In genomic region chr3R:8670529-8671491, dm6 we compare ENCODE assay signal across 1 fruit fly cellular context.
A peak's percentile ranks its signal among the peaks of the same experiment; 100 is the strongest.
TF ChIP-seq lines count a peak whose summit lies in the region.

Gene p, minus strand, starts transcription at chr3R:8670684.

TF ChIP-seq in whole organism, embryonic, 481 proteins besides CTCF, POLR2A, EP300 and RAD21 (continued from another document and continues in another):
- TF ChIP-seq jumu (GFP tag; optimal IDR thresholded peaks at IDR 0.05; lab: Kevin White, UChicago) (no peak), Dll (GFP tag; IDR thresholded peaks at IDR 0.05; lab: Robert Waterston, UW; ENCODE audit: partially characterized antibody) (0 out of 4 replicates have a peak, but pooled peaks have one; percentile 18), CG6689 (GFP tag; IDR thresholded peaks at IDR 0.05; lab: Robert Waterston, UW) (peak; percentile 42; the same call in 1 of the 2 replicates), HmgZ (tag; optimal IDR thresholded peaks at IDR 0.05; lab: Kevin White, UChicago) (peak; percentile 37), CG12942 (GFP tag; optimal IDR thresholded peaks at IDR 0.05; lab: Kevin White, UChicago) (peak; percentile 23), ERR (GFP tag; optimal IDR thresholded peaks at IDR 0.05; lab: Kevin White, UChicago) (no peak), CG17802 (tag; optimal IDR thresholded peaks at IDR 0.05; lab: Kevin White, UChicago) (no peak), ewg (GFP tag; optimal IDR thresholded peaks at IDR 0.05; lab: Kevin White, UChicago) (no peak), bigmax (GFP tag; optimal IDR thresholded peaks at IDR 0.05; lab: Kevin White, UChicago) (no peak), gro (GFP tag; optimal IDR thresholded peaks at IDR 0.05; lab: Kevin White, UChicago) (no peak), HHEX (GFP tag; optimal IDR thresholded peaks at IDR 0.05; lab: Kevin White, UChicago) (peak; percentile 54), Ada2b (GFP tag; IDR thresholded peaks at IDR 0.05; lab: Robert Waterston, UW) (no peak), en (GFP tag; optimal IDR thresholded peaks at IDR 0.05; lab: Kevin White, UChicago) (no peak), psq (GFP tag; optimal IDR thresholded peaks at IDR 0.05; lab: Kevin White, UChicago) (no peak), CG12219 (GFP tag; optimal IDR thresholded peaks at IDR 0.05; lab: Kevin White, UChicago) (peak; percentile 3), CG11696 (GFP tag; IDR thresholded peaks at IDR 0.05; lab: Robert Waterston, UW) (no peak), sna (GFP tag; IDR thresholded peaks at IDR 0.05; lab: Robert Waterston, UW; ENCODE audit: partially characterized antibody) (no peak), ash1 (GFP tag; optimal IDR thresholded peaks at IDR 0.05; lab: Kevin White, UChicago) (no peak), dm (GFP tag; optimal IDR thresholded peaks at IDR 0.05; lab: Kevin White, UChicago) (no peak), prd (optimal IDR thresholded peaks at IDR 0.05; lab: Kevin White, UChicago) (no peak), prd (GFP tag; IDR thresholded peaks at IDR 0.05; lab: Robert Waterston, UW) (peak; percentile 37; the same call in 1 of the 3 replicates), BtbVII (GFP tag; optimal IDR thresholded peaks at IDR 0.05; lab: Kevin White, UChicago) (peak; percentile 61), Hr51 (GFP tag; optimal IDR thresholded peaks at IDR 0.05; lab: Kevin White, UChicago) (peak in 1 of 2 experiments; percentile 43), mam (GFP tag; optimal IDR thresholded peaks at IDR 0.05; lab: Kevin White, UChicago) (peak; percentile 59), CG11093 (GFP tag; IDR thresholded peaks at IDR 0.05; lab: Robert Waterston, UW) (no peak), gsb-n (tag; optimal IDR thresholded peaks at IDR 0.05; lab: Kevin White, UChicago) (no peak), Mes4 (GFP tag; optimal IDR thresholded peaks at IDR 0.05; lab: Kevin White, UChicago) (no peak), CG3407 (GFP tag; optimal IDR thresholded peaks at IDR 0.05; lab: Kevin White, UChicago) (peak; percentile 7), her (GFP tag; optimal IDR thresholded peaks at IDR 0.05; lab: Kevin White, UChicago) (peak; percentile 4), CG7357 (GFP tag; IDR thresholded peaks at IDR 0.05; lab: Robert Waterston, UW) (no peak), CG9727 (GFP tag; optimal IDR thresholded peaks at IDR 0.05; lab: Kevin White, UChicago) (peak; percentile 37), CG7556 (GFP tag; optimal IDR thresholded peaks at IDR 0.05; lab: Kevin White, UChicago) (peak; percentile 61), CG10543 (GFP tag; optimal IDR thresholded peaks at IDR 0.05; lab: Kevin White, UChicago) (peak; percentile 63), Poxn (GFP tag; IDR thresholded peaks at IDR 0.05; lab: Robert Waterston, UW) (no peak), Ets97D (GFP tag; optimal IDR thresholded peaks at IDR 0.05; lab: Kevin White, UChicago) (no peak), sens (GFP tag; lab: Kevin White, UChicago) (peak; percentile 90), C15 (GFP tag; IDR thresholded peaks at IDR 0.05; lab: Robert Waterston, UW) (no peak), twi (tag; optimal IDR thresholded peaks at IDR 0.05; lab: Kevin White, UChicago) (no peak), crol (GFP tag; IDR thresholded peaks at IDR 0.05; lab: Robert Waterston, UW) (no peak), seq (GFP tag; IDR thresholded peaks at IDR 0.05; lab: Robert Waterston, UW) (no peak; the same call in 1 of the 2 replicates), nom (GFP tag; optimal IDR thresholded peaks at IDR 0.05; lab: Kevin White, UChicago) (no peak), ranshi (GFP tag; IDR thresholded peaks at IDR 0.05; lab: Robert Waterston, UW) (no peak), CG11247 (GFP tag; IDR thresholded peaks at IDR 0.05; lab: Robert Waterston, UW) (no peak), Mrtf (GFP tag; IDR thresholded peaks at IDR 0.05; lab: Robert Waterston, UW) (no peak), Lim3 (GFP tag; IDR thresholded peaks at IDR 0.05; lab: Robert Waterston, UW) (no peak), sc (optimal IDR thresholded peaks at IDR 0.05; lab: Kevin White, UChicago) (no peak), sc (GFP tag; optimal IDR thresholded peaks at IDR 0.05; lab: Kevin White, UChicago) (no peak), CG6765 (GFP tag; optimal IDR thresholded peaks at IDR 0.05; lab: Kevin White, UChicago) (peak; percentile 32), al (GFP tag; IDR thresholded peaks at IDR 0.05; lab: Robert Waterston, UW) (no peak), CG11504 (tag; optimal IDR thresholded peaks at IDR 0.05; lab: Kevin White, UChicago) (peak; percentile 49), CG1603 (tag; optimal IDR thresholded peaks at IDR 0.05; lab: Kevin White, UChicago) (peak; percentile 18), GATAe (GFP tag; conservative IDR thresholded peaks at IDR 0.05; lab: Robert Waterston, UW) (peak; percentile 72; the same call in 1 of the 2 replicates), CG6791 (GFP tag; IDR thresholded peaks at IDR 0.05; lab: Robert Waterston, UW; ENCODE audit: partially characterized antibody) (no peak), NK7.1 (GFP tag; optimal IDR thresholded peaks at IDR 0.05; lab: Kevin White, UChicago) (peak; percentile 10), abd-A (tag; optimal IDR thresholded peaks at IDR 0.05; lab: Kevin White, UChicago) (no peak), NFAT (GFP tag; IDR thresholded peaks at IDR 0.05; lab: Robert Waterston, UW) (no peak), wor (GFP tag; IDR thresholded peaks at IDR 0.05; lab: Robert Waterston, UW) (no peak), ab (GFP tag; optimal IDR thresholded peaks at IDR 0.05; lab: Kevin White, UChicago) (no peak), CG17612 (GFP tag; IDR thresholded peaks at IDR 0.05; lab: Robert Waterston, UW) (no peak), dmrt11E (tag; optimal IDR thresholded peaks at IDR 0.05; lab: Kevin White, UChicago) (no peak), lov (optimal IDR thresholded peaks at IDR 0.05; lab: Kevin White, UChicago) (no peak), lov (GFP tag; IDR thresholded peaks at IDR 0.05; lab: Robert Waterston, UW) (no peak), CG17568 (GFP tag; optimal IDR thresholded peaks at IDR 0.05; lab: Kevin White, UChicago) (peak; percentile 54), Dbx (GFP tag; IDR thresholded peaks at IDR 0.05; lab: Robert Waterston, UW) (0 out of 3 replicates have a peak, but pooled peaks have one; percentile 25), CG6254 (GFP tag; optimal IDR thresholded peaks at IDR 0.05; lab: Kevin White, UChicago) (peak; percentile 26), CG15073 (GFP tag; optimal IDR thresholded peaks at IDR 0.05; lab: Kevin White, UChicago) (no peak), CG9797 (GFP tag; optimal IDR thresholded peaks at IDR 0.05; lab: Kevin White, UChicago) (no peak), CG9876 (GFP tag; optimal IDR thresholded peaks at IDR 0.05; lab: Kevin White, UChicago) (peak; percentile 27), CG8765 (GFP tag; IDR thresholded peaks at IDR 0.05; lab: Robert Waterston, UW) (no peak), repo (GFP tag; optimal IDR thresholded peaks at IDR 0.05; lab: Kevin White, UChicago) (peak; percentile 52), CG8478 (optimal IDR thresholded peaks at IDR 0.05; lab: Kevin White, UChicago) (no peak), Fer2 (tag; optimal IDR thresholded peaks at IDR 0.05; lab: Kevin White, UChicago) (peak; percentile 4), Rx (GFP tag; IDR thresholded peaks at IDR 0.05; lab: Robert Waterston, UW) (no peak), pfk (GFP tag; optimal IDR thresholded peaks at IDR 0.05; lab: Kevin White, UChicago) (peak; percentile 30), CG10366 (GFP tag; IDR thresholded peaks at IDR 0.05; lab: Robert Waterston, UW) (no peak), CG14050 (GFP tag; IDR thresholded peaks at IDR 0.05; lab: Robert Waterston, UW) (no peak), ham (GFP tag; IDR thresholded peaks at IDR 0.05; lab: Robert Waterston, UW) (no peak), CG9817 (tag; optimal IDR thresholded peaks at IDR 0.05; lab: Kevin White, UChicago) (no peak), CG10321 (GFP tag; IDR thresholded peaks at IDR 0.05; lab: Robert Waterston, UW) (peak; percentile 63; the same call in 1 of the 2 replicates), Med (GFP tag; lab: Kevin White, UChicago) (peak; percentile 77), tna (GFP tag; IDR thresholded peaks at IDR 0.05; lab: Robert Waterston, UW; ENCODE audit: partially characterized antibody) (no peak), TFAM (GFP tag; optimal IDR thresholded peaks at IDR 0.05; lab: Kevin White, UChicago) (no peak), row (GFP tag; IDR thresholded peaks at IDR 0.05; lab: Robert Waterston, UW) (peak; percentile 47; the same call in 2 of the 3 replicates), gt (GFP tag; IDR thresholded peaks at IDR 0.05; lab: Robert Waterston, UW) (no peak), vnd (GFP tag; IDR thresholded peaks at IDR 0.05; lab: Robert Waterston, UW; ENCODE audit: partially characterized antibody) (no peak), otp (GFP tag; IDR thresholded peaks at IDR 0.05; lab: Robert Waterston, UW) (no peak), CG8388 (GFP tag; optimal IDR thresholded peaks at IDR 0.05; lab: Kevin White, UChicago) (no peak), CG12236 (GFP tag; optimal IDR thresholded peaks at IDR 0.05; lab: Kevin White, UChicago) (peak; percentile 35), lola (GFP tag; optimal IDR thresholded peaks at IDR 0.05; lab: Kevin White, UChicago) (no peak), CG7839 (tag; optimal IDR thresholded peaks at IDR 0.05; lab: Kevin White, UChicago) (peak; percentile 19), dysf (GFP tag; IDR thresholded peaks at IDR 0.05; lab: Robert Waterston, UW) (0 out of 3 replicates have a peak, but pooled peaks have one; percentile 11), CG10267 (tag; optimal IDR thresholded peaks at IDR 0.05; lab: Kevin White, UChicago) (peak; percentile 77), CG7786 (GFP tag; optimal IDR thresholded peaks at IDR 0.05; lab: Kevin White, UChicago) (peak; percentile 25), CG1647 (GFP tag; optimal IDR thresholded peaks at IDR 0.05; lab: Kevin White, UChicago) (peak; percentile 30), nerfin-1 (tag; optimal IDR thresholded peaks at IDR 0.05; lab: Kevin White, UChicago) (peak; percentile 57), Abd-B (GFP tag; optimal IDR thresholded peaks at IDR 0.05; lab: Kevin White, UChicago) (no peak), CG4328 (GFP tag; optimal IDR thresholded peaks at IDR 0.05; lab: Kevin White, UChicago) (no peak), CG4404 (GFP tag; IDR thresholded peaks at IDR 0.05; lab: Robert Waterston, UW) (no peak), D19B (GFP tag; optimal IDR thresholded peaks at IDR 0.05; lab: Kevin White, UChicago) (peak; percentile 18), pzg (GFP tag; optimal IDR thresholded peaks at IDR 0.05; lab: Kevin White, UChicago) (peak; percentile 5), disco-r (GFP tag; optimal IDR thresholded peaks at IDR 0.05; lab: Kevin White, UChicago) (no peak), dati (GFP tag; IDR thresholded peaks at IDR 0.05; lab: Robert Waterston, UW) (no peak), tx (GFP tag; optimal IDR thresholded peaks at IDR 0.05; lab: Kevin White, UChicago) (no peak), nmo (GFP tag; optimal IDR thresholded peaks at IDR 0.05; lab: Kevin White, UChicago) (peak; percentile 13), fd3F (GFP tag; optimal IDR thresholded peaks at IDR 0.05; lab: Kevin White, UChicago) (no peak), CG2129 (GFP tag; IDR thresholded peaks at IDR 0.05; lab: Robert Waterston, UW; ENCODE audit: partially characterized antibody) (no peak), CG5180 (GFP tag; optimal IDR thresholded peaks at IDR 0.05; lab: Kevin White, UChicago) (peak; percentile 56), Elba2 (GFP tag; optimal IDR thresholded peaks at IDR 0.05; lab: Kevin White, UChicago) (no peak), CG11560 (tag; IDR thresholded peaks at IDR 0.05; lab: Robert Waterston, UW) (no peak), Bdp1 (GFP tag; optimal IDR thresholded peaks at IDR 0.05; lab: Kevin White, UChicago) (peak; percentile 44), cato (GFP tag; optimal IDR thresholded peaks at IDR 0.05; lab: Kevin White, UChicago; ENCODE audit: borderline replicate concordance) (no peak), Atf-2 (GFP tag; optimal IDR thresholded peaks at IDR 0.05; lab: Kevin White, UChicago) (no peak), CG2116 (GFP tag; optimal IDR thresholded peaks at IDR 0.05; lab: Kevin White, UChicago) (no peak), Scr (GFP tag; IDR thresholded peaks at IDR 0.05; lab: Robert Waterston, UW; ENCODE audit: partially characterized antibody) (no peak), CG18476 (GFP tag; optimal IDR thresholded peaks at IDR 0.05; lab: Kevin White, UChicago) (peak; percentile 27), klu (GFP tag; IDR thresholded peaks at IDR 0.05; lab: Robert Waterston, UW) (no peak), pan (optimal IDR thresholded peaks at IDR 0.05; lab: Kevin White, UChicago) (no peak), pan (GFP tag; optimal IDR thresholded peaks at IDR 0.05 in 1 of 2, IDR thresholded peaks at IDR 0.05 in 1 of 2) (peak in 1 of 2 experiments; percentile 45), pb (GFP tag; optimal IDR thresholded peaks at IDR 0.05; lab: Kevin White, UChicago) (peak; percentile 13), ro (GFP tag; IDR thresholded peaks at IDR 0.05; lab: Robert Waterston, UW) (no peak), CG13424 (tag; optimal IDR thresholded peaks at IDR 0.05; lab: Kevin White, UChicago) (peak; percentile 31), H2.0 (GFP tag; IDR thresholded peaks at IDR 0.05; lab: Robert Waterston, UW) (no peak), stwl (tag; optimal IDR thresholded peaks at IDR 0.05; lab: Kevin White, UChicago) (peak; percentile 50), CG10274 (GFP tag; optimal IDR thresholded peaks at IDR 0.05; lab: Kevin White, UChicago) (peak; percentile 99), hkb (optimal IDR thresholded peaks at IDR 0.05; lab: Kevin White, UChicago) (no peak), hkb (GFP tag; IDR thresholded peaks at IDR 0.05; lab: Robert Waterston, UW) (peak; percentile 55; the same call in 1 of the 2 replicates), fru (optimal IDR thresholded peaks at IDR 0.05; lab: Kevin White, UChicago) (no peak), gsb (GFP tag; IDR thresholded peaks at IDR 0.05; lab: Robert Waterston, UW) (no peak), Hand (GFP tag; optimal IDR thresholded peaks at IDR 0.05; lab: Kevin White, UChicago) (peak; percentile 5), Dad (GFP tag; optimal IDR thresholded peaks at IDR 0.05; lab: Kevin White, UChicago) (peak; percentile 37), Ets65A (GFP tag; lab: Kevin White, UChicago) (peak; percentile 10), CG10654 (GFP tag; optimal IDR thresholded peaks at IDR 0.05; lab: Kevin White, UChicago) (no peak), insv (GFP tag; optimal IDR thresholded peaks at IDR 0.05; lab: Kevin White, UChicago) (peak in 1 of 2 experiments; percentile 23), CG3995 (GFP tag; optimal IDR thresholded peaks at IDR 0.05; lab: Kevin White, UChicago) (peak; percentile 70), CG32772 (GFP tag; IDR thresholded peaks at IDR 0.05; lab: Robert Waterston, UW) (peak; percentile 61), zfh2 (GFP tag; optimal IDR thresholded peaks at IDR 0.05; lab: Kevin White, UChicago) (peak; percentile 40)
